Worm (Caenorhabditis elegans) whole organism, midembryonic: Measurements from ENCODE around the gene R05A10.7.

Source experiments
- T22C8.4 ChIP-seq: fragments of 200-800 bp; sonication (Bioruptor generic); IDR thresholded peaks from 2 replicates; pipeline ENCODE4 v1.3.6; 2022; ENCODE audit warnings: missing genetic modification characterization, missing compliant biosample characterization
- flt-1 ChIP-seq: fragments of 200-800 bp; sonication (Bioruptor generic); IDR thresholded peaks from 2 replicates; pipeline ENCODE4 v1.3.6; 2022; ENCODE audit warnings: missing genetic modification characterization, missing compliant biosample characterization
- ref-1 ChIP-seq: fragments of 200-800 bp; sonication (Bioruptor generic); conservative IDR thresholded peaks from 2 replicates; pipeline ENCODE4 v1.3.6; 2022; ENCODE audit warnings: missing genetic modification reagents, missing genetic modification characterization, missing compliant biosample characterization

ce11 chrIV:14119327-14119726 is 43.3 kb downstream of the R05A10.7 start:
- TF ChIP-seq flt-1 (GFP tag; lab: Robert Waterston, UW) (no peak), ref-1 (GFP tag; lab: Robert Waterston, UW) (no peak), T22C8.4 (GFP tag; lab: Robert Waterston, UW) (no peak)
